Fruit fly (Drosophila melanogaster) whole organism, wandering third instar larva: ENCODE results near the gene Atg14.
A peak's percentile ranks its signal among the peaks of the same experiment; 100 is the strongest.

Source experiments
- Dfd ChIP-seq: fragments of >200 bp; optimal IDR thresholded peaks from 2 replicates; lab custom pipeline; 2017; ENCODE audit warnings: missing biosample characterization, missing genetic modification characterization
- Dif ChIP-seq: fragments of 200-275, 200-300 bp; sonication (Bioruptor generic); optimal IDR thresholded peaks from 2 replicates; lab custom pipeline; 2018; ENCODE audit warnings: missing biosample characterization, missing genetic modification characterization; ENCODE audit not compliant: partially characterized antibody
- GATAd ChIP-seq: sonication (Bioruptor generic); optimal IDR thresholded peaks from 2 replicates; lab custom pipeline; 2016; ENCODE audit warnings: missing biosample characterization, missing genetic modification characterization
- OdsH ChIP-seq: fragments of 200-800 bp; sonication (Bioruptor generic); optimal IDR thresholded peaks from 2 replicates; lab custom pipeline; 2016; ENCODE audit warnings: missing biosample characterization, mild to moderate bottlenecking, missing genetic modification characterization
- br ChIP-seq: fragments of 200-800 bp; sonication (Bioruptor generic); optimal IDR thresholded peaks from 2 replicates; lab custom pipeline; 2016; ENCODE audit warnings: missing biosample characterization, missing genetic modification characterization
- brk ChIP-seq: fragments of 200-800 bp; sonication (Bioruptor generic); optimal IDR thresholded peaks from 2 replicates; lab custom pipeline; 2016; ENCODE audit warnings: missing biosample characterization, mild to moderate bottlenecking, missing genetic modification characterization
- dmrt93B ChIP-seq: fragments of 200-800 bp; sonication (Bioruptor generic); optimal IDR thresholded peaks from 2 replicates; lab custom pipeline; 2018; ENCODE audit warnings: missing biosample characterization, mild to moderate bottlenecking, missing genetic modification characterization
- ey ChIP-seq: fragments of 200-800 bp; sonication (Bioruptor generic); optimal IDR thresholded peaks from 2 replicates; lab custom pipeline; 2016; ENCODE audit warnings: missing biosample characterization, missing genetic modification characterization
- h ChIP-seq: fragments of 200-800 bp; sonication (Bioruptor generic); optimal IDR thresholded peaks from 3 replicates; lab custom pipeline; 2016; ENCODE audit warnings: missing biosample characterization, mild to moderate bottlenecking, missing genetic modification characterization
- pan ChIP-seq: fragments of >200 bp; optimal IDR thresholded peaks from 2 replicates; lab custom pipeline; 2017
- psq ChIP-seq: fragments of 200-800 bp; sonication (Bioruptor generic); optimal IDR thresholded peaks from 3 replicates; lab custom pipeline; 2017; ENCODE audit warnings: missing biosample characterization, mild to moderate bottlenecking, missing genetic modification characterization, moderate library complexity
- rgr ChIP-seq: fragments of 200-800 bp; sonication (Bioruptor generic); optimal IDR thresholded peaks from 3 replicates; lab custom pipeline; 2016; ENCODE audit warnings: missing biosample characterization, mild to moderate bottlenecking, missing genetic modification characterization
- sv ChIP-seq: fragments of 200-800 bp; sonication (Bioruptor generic); optimal IDR thresholded peaks from 3 replicates; lab custom pipeline; 2016; ENCODE audit warnings: missing biosample characterization, missing genetic modification characterization

dm6 chr3R:29151621-29152092 is 35.5 kb downstream of the Atg14 start, which contains the start of gene eIF2D:
- no peak for TF ChIP-seq brk (GFP tag; lab: Kevin White, UChicago)
- no peak for TF ChIP-seq GATAd (GFP tag; lab: Kevin White, UChicago)
- TF ChIP-seq br (GFP tag; lab: Kevin White, UChicago) = no peak
- TF ChIP-seq psq (GFP tag; lab: Kevin White, UChicago) = peak; percentile 14
- peak; percentile 5 for TF ChIP-seq sv (GFP tag; lab: Kevin White, UChicago)
- TF ChIP-seq Dif (GFP tag; lab: Kevin White, UChicago) = no peak
- no peak for TF ChIP-seq pan (lab: Kevin White, UChicago)
- TF ChIP-seq ey = peak; percentile 57
- TF ChIP-seq rgr (GFP tag; lab: Kevin White, UChicago) = peak; percentile 64
- TF ChIP-seq h (GFP tag; lab: Kevin White, UChicago) = peak; percentile 63
- no peak for TF ChIP-seq dmrt93B (GFP tag; lab: Kevin White, UChicago)
- no peak for TF ChIP-seq Dfd (GFP tag; lab: Kevin White, UChicago)
- peak; percentile 36 for TF ChIP-seq OdsH (GFP tag; lab: Kevin White, UChicago)
